Worm (Caenorhabditis elegans): Measurements from ENCODE around the gene adal-1.

The adal-1 gene

DNA sequence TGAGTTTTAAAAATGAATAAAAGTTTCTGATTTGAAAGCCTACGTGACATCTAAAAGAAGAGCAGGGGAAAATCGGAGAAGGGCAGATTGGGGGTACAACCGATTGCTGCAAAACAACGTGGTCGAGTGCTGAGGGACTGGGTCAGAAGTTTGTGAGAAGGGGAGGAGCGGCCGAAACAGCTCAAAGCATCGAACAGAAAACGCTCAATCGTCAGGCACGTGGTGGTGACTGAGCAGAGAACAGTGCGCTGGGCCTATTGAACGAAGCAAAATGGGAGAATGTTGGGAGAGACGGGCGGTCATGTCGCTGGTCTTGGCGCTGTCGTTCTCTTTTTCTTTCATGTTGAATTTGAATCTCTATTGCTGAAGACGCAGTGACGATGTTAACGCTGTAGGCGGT is 2.3 kb downstream of the adal-1 start:
- TF ChIP-seq ceh-39 (tag; optimal IDR thresholded peaks at IDR 0.05) (no peak), sptf-1 (tag; optimal IDR thresholded peaks at IDR 0.05) (no peak), snpc-4 (tag; optimal IDR thresholded peaks at IDR 0.05) (no peak), nhr-28 (tag; optimal IDR thresholded peaks at IDR 0.05) (no peak), mab-5 (tag; optimal IDR thresholded peaks at IDR 0.05) (no peak), zip-8 (tag; optimal IDR thresholded peaks at IDR 0.05) (no peak), tbx-8 (GFP tag; optimal IDR thresholded peaks at IDR 0.05) (no peak), nhr-76 (tag; optimal IDR thresholded peaks at IDR 0.05) (no peak), elt-1 (tag; optimal IDR thresholded peaks at IDR 0.05; ENCODE audit: borderline replicate concordance, insufficient read depth) (no peak), unc-120 (tag; optimal IDR thresholded peaks at IDR 0.05; ENCODE audit: poor library complexity, severe bottlenecking) (no peak), lsy-2 (tag; optimal IDR thresholded peaks at IDR 0.05) (no peak), cnd-1 (tag; optimal IDR thresholded peaks at IDR 0.05) (no peak), hlh-1 (tag; optimal IDR thresholded peaks at IDR 0.05) (no peak), pha-4 (tag; optimal IDR thresholded peaks at IDR 0.05) (no peak), lin-32 (GFP tag; optimal IDR thresholded peaks at IDR 0.05) (no peak)

DNA sequence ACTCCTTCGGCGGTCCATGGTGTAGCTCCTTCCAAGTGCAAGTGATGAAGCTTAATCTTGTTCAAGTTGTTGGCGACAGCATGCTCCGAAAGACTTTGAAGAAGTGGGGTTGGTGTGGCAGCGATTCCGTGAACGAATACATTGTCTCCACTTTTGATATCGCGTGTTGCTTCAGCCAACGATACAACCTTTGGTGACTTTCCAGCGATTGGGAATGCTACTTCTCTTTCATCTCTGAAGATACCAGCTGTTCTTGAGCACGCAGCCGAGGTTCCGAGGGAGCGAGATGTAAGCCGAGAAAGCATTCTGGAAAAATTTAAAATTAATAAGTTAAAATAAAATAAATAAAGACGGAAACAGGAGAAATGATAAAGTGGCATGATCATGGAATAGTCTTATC is 3.3 kb downstream of the adal-1 start, which contains the start of gene acer-1:
Gene acer-1, minus strand, starts transcription at position 306 of the 400 bp plus-strand sequence.
- TF ChIP-seq nhr-237 (tag; optimal IDR thresholded peaks at IDR 0.05): no peak

DNA sequence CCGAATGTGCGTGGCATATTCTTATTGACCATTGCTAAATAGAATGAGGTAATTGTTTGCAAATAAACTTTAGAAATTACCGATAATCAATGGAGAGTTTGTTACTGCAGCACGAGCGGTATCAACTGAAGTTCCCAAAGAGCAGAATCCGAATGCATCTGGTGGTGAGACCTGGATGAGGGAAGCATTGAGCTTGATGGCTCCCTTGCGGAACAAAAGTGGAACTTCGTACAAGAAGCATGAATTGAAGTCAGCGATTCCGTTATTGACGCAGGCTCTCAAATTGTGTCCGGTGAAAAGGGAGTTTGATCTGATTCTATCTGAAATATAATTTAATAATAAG is 3.9 kb downstream of the adal-1 start:
- TF ChIP-seq bed-3 (GFP tag; optimal IDR thresholded peaks at IDR 0.05) (no peak), nhr-2 (tag; optimal IDR thresholded peaks at IDR 0.05) (no peak), M03D4.4 (tag; optimal IDR thresholded peaks at IDR 0.05) (no peak), mab-5 (tag; optimal IDR thresholded peaks at IDR 0.05) (no peak), ceh-43 (GFP tag; optimal IDR thresholded peaks at IDR 0.05) (no peak), zip-8 (tag; optimal IDR thresholded peaks at IDR 0.05) (no peak), lin-32 (GFP tag; optimal IDR thresholded peaks at IDR 0.05) (no peak), ceh-83 (GFP tag; optimal IDR thresholded peaks at IDR 0.05) (no peak), ces-1 (GFP tag; optimal IDR thresholded peaks at IDR 0.05) (no peak), ham-2 (GFP tag; optimal IDR thresholded peaks at IDR 0.05) (no peak), ceh-39 (tag; optimal IDR thresholded peaks at IDR 0.05) (no peak), unc-39 (tag; optimal IDR thresholded peaks at IDR 0.05) (no peak), nhr-76 (tag; optimal IDR thresholded peaks at IDR 0.05) (no peak), pha-4 (tag; optimal IDR thresholded peaks at IDR 0.05) (no peak), sem-2 (GFP tag; optimal IDR thresholded peaks at IDR 0.05) (no peak), elt-1 (tag; optimal IDR thresholded peaks at IDR 0.05; ENCODE audit: borderline replicate concordance, insufficient read depth) (no peak), ztf-11 (tag; optimal IDR thresholded peaks at IDR 0.05) (no peak)

DNA sequence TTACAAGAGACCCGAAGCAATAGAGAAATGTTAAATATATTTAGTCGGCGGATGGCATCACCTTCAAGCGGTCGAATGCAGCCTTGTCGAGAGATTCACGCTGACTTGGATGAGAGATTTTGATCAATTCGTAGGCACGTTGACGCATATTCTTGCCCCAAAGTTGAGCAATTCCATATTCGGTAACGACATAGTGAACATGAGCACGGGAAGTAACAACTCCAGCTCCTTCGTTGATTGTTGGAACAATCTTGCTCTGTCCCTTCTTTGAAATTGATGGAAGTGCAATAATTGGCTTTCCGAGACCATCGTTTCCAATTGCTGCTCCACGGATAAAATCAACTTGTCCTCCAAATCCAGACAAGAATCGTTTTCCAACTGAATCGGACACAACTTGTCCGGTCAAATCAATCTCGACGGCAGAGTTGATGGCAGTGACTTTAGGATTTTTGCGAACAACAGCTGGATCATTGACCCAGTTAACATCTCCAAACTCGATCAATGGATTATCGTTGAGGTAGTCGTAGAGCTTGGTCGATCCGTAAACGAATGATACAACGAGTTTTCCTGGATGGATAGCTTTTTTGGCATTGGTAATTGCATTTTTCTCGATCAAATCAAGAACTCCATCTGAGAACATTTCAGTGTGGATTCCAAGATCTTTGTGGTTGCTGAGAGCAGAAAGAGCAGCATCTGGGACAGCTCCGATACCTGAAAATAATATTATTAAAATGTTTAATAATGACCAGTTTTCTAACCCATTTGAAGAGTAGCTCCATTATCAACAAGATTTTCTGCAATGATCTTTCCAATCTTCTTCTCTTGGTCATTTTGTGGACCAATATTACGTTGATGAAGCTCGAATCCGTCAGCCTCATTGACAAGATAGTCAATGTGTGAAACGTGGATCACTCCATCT is 4.5 kb downstream of the adal-1 start:
- no peak for TF ChIP-seq hlh-1 (tag; optimal IDR thresholded peaks at IDR 0.05)
- no peak for TF ChIP-seq nhr-28 (tag; optimal IDR thresholded peaks at IDR 0.05)
- no peak for TF ChIP-seq ceh-43 (GFP tag; optimal IDR thresholded peaks at IDR 0.05)
- TF ChIP-seq nhr-2 (tag; optimal IDR thresholded peaks at IDR 0.05): no peak

DNA sequence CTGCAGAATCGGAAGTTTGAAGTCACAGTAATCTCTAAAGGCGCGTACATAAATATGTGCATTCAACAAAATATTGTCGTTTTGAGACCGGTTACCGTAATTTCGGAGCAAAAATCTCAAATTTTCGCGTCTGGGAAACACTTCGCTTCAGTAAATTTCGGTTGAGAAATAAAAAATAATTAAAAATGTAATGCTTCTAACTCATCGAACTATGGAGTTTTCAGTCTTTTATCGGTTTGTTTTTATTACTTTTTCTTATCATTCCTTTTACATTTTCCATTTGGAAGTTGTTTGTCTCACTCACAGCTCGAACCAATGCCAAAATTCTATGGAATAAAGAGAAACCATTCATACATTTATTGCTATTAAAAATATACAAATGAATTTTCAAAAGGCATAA is 5.2 kb downstream of the adal-1 start:
- TF ChIP-seq nhr-76 (tag; optimal IDR thresholded peaks at IDR 0.05): no peak
- TF ChIP-seq mep-1 (tag; optimal IDR thresholded peaks at IDR 0.05): no peak
- no peak for TF ChIP-seq sptf-1 (tag; optimal IDR thresholded peaks at IDR 0.05)
- TF ChIP-seq sem-2 (GFP tag; optimal IDR thresholded peaks at IDR 0.05): no peak
- TF ChIP-seq ztf-11 (tag; optimal IDR thresholded peaks at IDR 0.05): no peak
- no peak for TF ChIP-seq pha-4 (tag; optimal IDR thresholded peaks at IDR 0.05)
- no peak for TF ChIP-seq unc-39 (tag; optimal IDR thresholded peaks at IDR 0.05)
- TF ChIP-seq cnd-1 (tag; optimal IDR thresholded peaks at IDR 0.05): no peak
- no peak for TF ChIP-seq blmp-1 (tag; optimal IDR thresholded peaks at IDR 0.05)
- no peak for TF ChIP-seq unc-120 (tag; optimal IDR thresholded peaks at IDR 0.05; ENCODE audit: poor library complexity, severe bottlenecking)

All from whole organism, mixed stage, embryonic.